Worm (Caenorhabditis elegans) whole organism, L1 larva: Measurements from ENCODE around the gene T03E6.8.
A peak's percentile ranks its signal among the peaks of the same experiment; 100 is the strongest.

ENCODE experiments used
- C16A3.4 ChIP-seq: fragments of 150-350 bp; optimal IDR thresholded peaks from 2 replicates; lab custom pipeline; 2014; ENCODE audit warnings: missing biosample characterization, missing genetic modification characterization
- C34B4.2 ChIP-seq: sonication (generic microtip); optimal IDR thresholded peaks from 2 replicates; lab custom pipeline; 2017; ENCODE audit warnings: mild to moderate bottlenecking, missing genetic modification characterization, missing compliant biosample characterization
- F16B12.6 ChIP-seq: fragments of 150-350 bp; optimal IDR thresholded peaks from 2 replicates; lab custom pipeline; 2014; ENCODE audit warnings: missing biosample characterization, missing genetic modification characterization
- alr-1 ChIP-seq: fragments of 200-800 bp; sonication (Bioruptor generic); optimal IDR thresholded peaks from 2 replicates; lab custom pipeline; 2018; ENCODE audit warnings: borderline replicate concordance, mild to moderate bottlenecking, missing genetic modification characterization, missing compliant biosample characterization
- aly-2 ChIP-seq: fragments of 150-350 bp; optimal IDR thresholded peaks from 2 replicates; lab custom pipeline; 2014; ENCODE audit warnings: missing biosample characterization, missing genetic modification characterization
- ceh-8 ChIP-seq: fragments of 200-800 bp; sonication (Bioruptor generic); optimal IDR thresholded peaks from 2 replicates; lab custom pipeline; 2018; ENCODE audit warnings: mild to moderate bottlenecking, missing genetic modification characterization, moderate library complexity, missing compliant biosample characterization
- ceh-90 ChIP-seq: sonication (generic microtip); optimal IDR thresholded peaks from 2 replicates; lab custom pipeline; 2016; ENCODE audit warnings: missing genetic modification characterization, missing compliant biosample characterization
- efl-1 ChIP-seq, 4 experiments: fragments of 150-350 bp; optimal IDR thresholded peaks in 3 of 4; peaks in 1 of 4; 1 replicate in 1 of 4; 2 replicates in 3 of 4; lab custom pipeline; 2014; ENCODE audit warnings: missing biosample characterization in 2 of 4, missing genetic modification characterization in 2 of 4, missing genetic modification reagents in 2 of 4
- efl-3 ChIP-seq: fragments of 200-800 bp; sonication (Bioruptor generic); optimal IDR thresholded peaks from 2 replicates; lab custom pipeline; 2018; ENCODE audit warnings: mild to moderate bottlenecking, missing genetic modification characterization, missing compliant biosample characterization
- elt-2 ChIP-seq: sonication (generic microtip); optimal IDR thresholded peaks from 2 replicates; lab custom pipeline; 2016; ENCODE audit warnings: missing genetic modification characterization, mild to moderate bottlenecking, inconsistent platforms, missing compliant biosample characterization, missing genetic modification reagents
- elt-3 ChIP-seq, 6 experiments: fragments of 150-350 bp in 1 of 6; sonication (generic microtip); optimal IDR thresholded peaks; 2 replicates each; lab custom pipeline; 2017 to 2018; ENCODE audit warnings: missing biosample characterization in 6 of 6, missing genetic modification characterization in 6 of 6, inconsistent platforms in 1 of 6
- ets-5 ChIP-seq: fragments of 200-800 bp; sonication (Bioruptor generic); IDR thresholded peaks from 2 replicates; pipeline ENCODE4 v1.3.6; 2022; ENCODE audit warnings: missing genetic modification characterization, missing compliant biosample characterization
- fkh-10 ChIP-seq: sonication (generic microtip); optimal IDR thresholded peaks from 2 replicates; lab custom pipeline; 2017; ENCODE audit warnings: missing biosample characterization, missing genetic modification reagents, missing genetic modification characterization
- fkh-4 ChIP-seq: sonication (generic microtip); optimal IDR thresholded peaks from 2 replicates; lab custom pipeline; 2016; ENCODE audit warnings: missing compliant biosample characterization, missing genetic modification characterization, borderline replicate concordance
- hlh-17 ChIP-seq: fragments of 200-800 bp; sonication (Bioruptor generic); optimal IDR thresholded peaks from 2 replicates; lab custom pipeline; 2018; ENCODE audit warnings: missing genetic modification characterization, mild to moderate bottlenecking, missing compliant biosample characterization, moderate library complexity, borderline replicate concordance
- hlh-4 ChIP-seq: sonication (generic microtip); optimal IDR thresholded peaks from 2 replicates; lab custom pipeline; 2016; ENCODE audit warnings: mild to moderate bottlenecking, missing genetic modification characterization, missing compliant biosample characterization
- irx-1 ChIP-seq: sonication (generic microtip); optimal IDR thresholded peaks from 2 replicates; lab custom pipeline; 2016; ENCODE audit warnings: missing genetic modification characterization, missing compliant biosample characterization
- isw-1 ChIP-seq: fragments of 200-800 bp; sonication (Bioruptor generic); IDR thresholded peaks from 2 replicates; pipeline ENCODE4 v1.3.6; 2022; ENCODE audit warnings: missing genetic modification characterization, missing compliant biosample characterization
- lin-14 ChIP-seq: fragments of 200-800 bp; sonication (Bioruptor generic); optimal IDR thresholded peaks from 2 replicates; lab custom pipeline; 2018; ENCODE audit warnings: mild to moderate bottlenecking, missing genetic modification characterization, moderate library complexity, missing compliant biosample characterization
- mab-9 ChIP-seq: fragments of 200-800 bp; sonication (Bioruptor generic); IDR thresholded peaks from 2 replicates; pipeline ENCODE4 v1.3.6; 2022; ENCODE audit warnings: missing genetic modification reagents, missing genetic modification characterization, missing compliant biosample characterization
- mdl-1 ChIP-seq, 2 experiments: fragments of 150-350 bp; optimal IDR thresholded peaks; 2 replicates each; lab custom pipeline; 2014 to 2017; ENCODE audit warnings: missing biosample characterization in 2 of 2, missing genetic modification characterization in 2 of 2, inconsistent platforms in 1 of 2
- nhr-47 ChIP-seq: sonication (generic microtip); optimal IDR thresholded peaks from 2 replicates; lab custom pipeline; 2016; ENCODE audit warnings: mild to moderate bottlenecking, missing genetic modification characterization, moderate library complexity, missing compliant biosample characterization
- nhr-76 ChIP-seq: sonication (generic microtip); optimal IDR thresholded peaks from 2 replicates; lab custom pipeline; 2017; ENCODE audit warnings: missing biosample characterization, missing genetic modification characterization
- nhr-84 ChIP-seq: sonication (generic microtip); optimal IDR thresholded peaks from 2 replicates; lab custom pipeline; 2017; ENCODE audit warnings: missing biosample characterization, missing genetic modification characterization
- pax-3 ChIP-seq: fragments of 200-800 bp; sonication (Bioruptor generic); optimal IDR thresholded peaks from 2 replicates; lab custom pipeline; 2018; ENCODE audit warnings: mild to moderate bottlenecking, missing genetic modification characterization, moderate library complexity, missing compliant biosample characterization
- pqm-1 ChIP-seq: sonication (generic microtip); optimal IDR thresholded peaks from 3 replicates; lab custom pipeline; 2017; ENCODE audit warnings: missing biosample characterization, missing genetic modification characterization
- rnt-1 ChIP-seq: sonication (generic microtip); optimal IDR thresholded peaks from 2 replicates; lab custom pipeline; 2016; ENCODE audit warnings: mild to moderate bottlenecking, missing genetic modification characterization, moderate library complexity, missing compliant biosample characterization
- skn-1 ChIP-seq: fragments of 150-350 bp; optimal IDR thresholded peaks from 2 replicates; lab custom pipeline; 2014; ENCODE audit warnings: missing biosample characterization, missing genetic modification characterization
- snpc-4 ChIP-seq: fragments of 150-350 bp; optimal IDR thresholded peaks from 2 replicates; lab custom pipeline; 2014; ENCODE audit warnings: missing biosample characterization, missing genetic modification characterization
- sox-4 ChIP-seq: sonication (generic microtip); optimal IDR thresholded peaks from 2 replicates; lab custom pipeline; 2016; ENCODE audit warnings: missing genetic modification characterization, missing compliant biosample characterization
- swsn-7 ChIP-seq: sonication (generic microtip); optimal IDR thresholded peaks from 2 replicates; lab custom pipeline; 2016; ENCODE audit warnings: missing genetic modification characterization, missing compliant biosample characterization
- unc-130 ChIP-seq: fragments of 150-350 bp; optimal IDR thresholded peaks from 2 replicates; lab custom pipeline; 2017; ENCODE audit warnings: missing biosample characterization, missing genetic modification characterization, inconsistent platforms
- unc-98 ChIP-seq: fragments of 200-800 bp; sonication (Bioruptor generic); IDR thresholded peaks from 2 replicates; pipeline ENCODE4 v1.3.6; 2022; ENCODE audit warnings: missing genetic modification characterization, missing compliant biosample characterization
- vab-15 ChIP-seq: sonication (generic microtip); optimal IDR thresholded peaks from 2 replicates; lab custom pipeline; 2017; ENCODE audit warnings: missing genotype, mild to moderate bottlenecking, missing genetic modification characterization, missing compliant biosample characterization
- xbp-1 ChIP-seq: sonication (generic microtip); optimal IDR thresholded peaks from 2 replicates; lab custom pipeline; 2016; ENCODE audit warnings: missing genetic modification characterization, missing compliant biosample characterization
- ztf-4 ChIP-seq: fragments of 150-350 bp; optimal IDR thresholded peaks from 2 replicates; lab custom pipeline; 2014; ENCODE audit warnings: missing biosample characterization, missing genetic modification characterization

Gene T03E6.8

ce11 chrV:16643558-16643957, 40.6 kb upstream of the T03E6.8 start, which contains the start of gene srw-77:
Gene srw-77, minus strand, starts transcription at chrV:16643658.
- TF ChIP-seq efl-3 = no peak
- no peak for TF ChIP-seq unc-130 (tag; lab: Kevin White, UChicago)
- TF ChIP-seq aly-2 (tag; lab: Kevin White, UChicago) = no peak
- no peak for TF ChIP-seq nhr-84
- no peak for TF ChIP-seq ceh-90 (tag; lab: Kevin White, UChicago)
- TF ChIP-seq swsn-7 (tag; lab: Kevin White, UChicago) = no peak
- TF ChIP-seq unc-98 (GFP tag; lab: Robert Waterston, UW) = no peak
- no peak for TF ChIP-seq rnt-1 (tag; lab: Kevin White, UChicago)
- no peak for TF ChIP-seq fkh-4
- TF ChIP-seq mab-9 (GFP tag; lab: Robert Waterston, UW) = no peak
- TF ChIP-seq lin-14 = no peak

DNA sequence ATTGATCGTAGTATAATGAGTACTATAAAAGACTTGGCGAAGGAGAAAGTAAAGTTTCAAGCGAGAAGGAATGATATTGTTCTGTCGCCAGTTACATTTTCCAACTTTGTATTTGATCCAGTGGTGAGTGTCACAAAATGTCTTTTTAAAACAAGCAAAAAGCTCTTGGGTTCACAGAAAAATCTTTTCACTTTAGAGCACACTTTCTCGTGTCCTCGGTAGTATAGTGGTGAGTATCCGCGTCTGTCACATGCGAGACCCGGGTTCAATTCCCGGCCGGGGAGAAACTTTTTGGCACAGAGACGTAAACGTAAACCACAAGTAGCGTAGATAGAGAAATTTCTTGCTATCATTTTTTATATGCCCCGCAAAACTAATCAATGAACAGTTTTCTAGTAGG, 37.4 kb upstream of the T03E6.8 start:
- TF ChIP-seq snpc-4 (tag; lab: Kevin White, UChicago) = no peak
- TF ChIP-seq pqm-1 (tag; lab: Kevin White, UChicago) = no peak
- no peak for TF ChIP-seq sox-4 (tag; lab: Kevin White, UChicago)
- TF ChIP-seq elt-3 (tag; optimal IDR thresholded peaks at IDR 0.05; lab: Kevin White, UChicago) = no peak
- TF ChIP-seq vab-15 (tag; lab: Kevin White, UChicago) = no peak
- no peak for TF ChIP-seq C34B4.2 (tag; lab: Kevin White, UChicago)
- no peak for TF ChIP-seq isw-1 (GFP tag; lab: Robert Waterston, UW)
- TF ChIP-seq nhr-47 (tag; lab: Kevin White, UChicago) = no peak
- no peak for TF ChIP-seq nhr-76 (tag; lab: Kevin White, UChicago)

ce11 chrV:16638204-16638603, 35.2 kb upstream of the T03E6.8 start, which contains the start of gene srw-76:
Gene srw-76, minus strand, starts transcription at chrV:16638304.
- no peak for TF ChIP-seq ztf-4 (tag; lab: Kevin White, UChicago)
- no peak for TF ChIP-seq lin-14
- TF ChIP-seq xbp-1 (tag; lab: Kevin White, UChicago) = no peak
- TF ChIP-seq ceh-90 (tag; lab: Kevin White, UChicago) = no peak
- no peak for TF ChIP-seq mdl-1 (tag; optimal IDR thresholded peaks at IDR 0.05; lab: Kevin White, UChicago)
- TF ChIP-seq C16A3.4 (tag; lab: Kevin White, UChicago) = no peak
- TF ChIP-seq alr-1 (tag; lab: Kevin White, UChicago) = no peak
- no peak for TF ChIP-seq fkh-4
- TF ChIP-seq hlh-4 (tag; lab: Kevin White, UChicago) = no peak
- no peak for TF ChIP-seq irx-1 (tag; lab: Kevin White, UChicago)
- no peak for TF ChIP-seq swsn-7 (tag; lab: Kevin White, UChicago)

ce11 chrV:16635911-16636310, 32.9 kb upstream of the T03E6.8 start, which contains the start of gene mltn-11:
Gene mltn-11, plus strand, starts transcription at chrV:16636186.
- TF ChIP-seq snpc-4 (tag; lab: Kevin White, UChicago) = no peak
- no peak for TF ChIP-seq nhr-47 (tag; lab: Kevin White, UChicago)
- no peak for TF ChIP-seq elt-3 (tag; optimal IDR thresholded peaks at IDR 0.05; lab: Kevin White, UChicago)
- TF ChIP-seq C34B4.2 (tag; lab: Kevin White, UChicago) = no peak
- peak; percentile 54 for TF ChIP-seq elt-2 (tag; lab: Kevin White, UChicago)

- TF ChIP-seq pax-3 (tag; lab: Kevin White, UChicago) (no peak), mab-9 (GFP tag; lab: Robert Waterston, UW) (no peak), efl-1 (optimal IDR thresholded peaks at IDR 0.05; lab: Kevin White, UChicago) (no peak), efl-1 (GFP tag; optimal IDR thresholded peaks at IDR 0.05 in 1 of 2; lab: Kevin White, UChicago) (no peak)
These were observed 26.6 kb upstream of the T03E6.8 start, which contains the start of gene srd-21 for ce11 chrV:16629600-16629999. Gene srd-21, plus strand, starts transcription at chrV:16629900.

- TF ChIP-seq efl-1 (optimal IDR thresholded peaks at IDR 0.05; lab: Kevin White, UChicago) (no peak), efl-1 (GFP tag; optimal IDR thresholded peaks at IDR 0.05 in 1 of 2; lab: Kevin White, UChicago) (no peak), hlh-17 (GFP tag; lab: Kevin White, UChicago) (no peak), rnt-1 (tag; lab: Kevin White, UChicago) (no peak), F16B12.6 (tag; lab: Kevin White, UChicago) (no peak), skn-1 (no peak), fkh-10 (GFP tag; lab: Kevin White, UChicago) (no peak), ets-5 (GFP tag; lab: Robert Waterston, UW) (no peak), ceh-8 (GFP tag; lab: Kevin White, UChicago) (no peak), nhr-76 (tag; lab: Kevin White, UChicago) (no peak)
These were observed 26.0 kb upstream of the T03E6.8 start, which contains the start of gene W06G6.2 for ce11 chrV:16628991-16629390. Gene W06G6.2, plus strand, starts transcription at chrV:16629291.
